Worm (Caenorhabditis elegans): Measurements from ENCODE around the gene chhy-1.
A peak's percentile ranks its signal among the peaks of the same experiment; 100 is the strongest.

The chhy-1 gene

DNA sequence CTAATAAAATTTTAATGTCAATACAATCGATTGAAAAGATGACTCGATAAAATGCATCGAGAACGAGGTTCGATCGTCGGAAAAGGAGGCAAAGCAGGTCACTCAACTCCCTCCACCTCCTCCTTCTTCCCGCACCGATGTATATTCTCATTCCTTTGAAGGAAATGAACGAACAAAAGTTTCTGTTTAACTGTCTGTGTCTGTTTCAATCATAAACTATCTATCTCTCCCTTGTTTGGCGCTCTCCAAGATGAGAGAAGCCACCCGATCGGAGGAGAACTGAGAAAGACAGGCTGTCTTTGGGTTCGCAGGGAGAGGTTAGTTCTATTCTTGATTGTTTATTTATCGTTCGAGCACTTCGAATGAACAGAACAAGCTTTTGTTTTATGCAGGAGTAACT is 23.7 kb upstream of the chhy-1 start, which contains the start of gene D2085.7 (continued):
- TF ChIP-seq egl-27 (tag; optimal IDR thresholded peaks at IDR 0.05) (no peak), jun-1 (tag; optimal IDR thresholded peaks at IDR 0.05) (no peak), F16B12.6 (tag; optimal IDR thresholded peaks at IDR 0.05) (no peak), fkh-4 (tag; optimal IDR thresholded peaks at IDR 0.05; ENCODE audit: borderline replicate concordance) (no peak), elt-3 (tag; optimal IDR thresholded peaks at IDR 0.05) (peak in 1 of 6 experiments; percentile 11), snpc-4 (tag; optimal IDR thresholded peaks at IDR 0.05) (no peak), nhr-47 (tag; optimal IDR thresholded peaks at IDR 0.05) (no peak), nhr-20 (tag; optimal IDR thresholded peaks at IDR 0.05) (no peak), xbp-1 (tag; optimal IDR thresholded peaks at IDR 0.05) (no peak), ama-1 (optimal IDR thresholded peaks at IDR 0.05) (no peak), skn-1 (tag; optimal IDR thresholded peaks at IDR 0.05) (no peak), dpl-1 (GFP tag; optimal IDR thresholded peaks at IDR 0.05) (no peak), unc-62 (GFP tag; optimal IDR thresholded peaks at IDR 0.05) (no peak), swsn-7 (tag; optimal IDR thresholded peaks at IDR 0.05) (no peak), pqm-1 (tag; optimal IDR thresholded peaks at IDR 0.05) (no peak), efl-1 (optimal IDR thresholded peaks at IDR 0.05) (no peak), efl-1 (GFP tag; optimal IDR thresholded peaks at IDR 0.05 in 1 of 2) (peak in 1 of 2 experiments; percentile 58), fkh-10 (GFP tag; optimal IDR thresholded peaks at IDR 0.05) (no peak), lin-39 (tag; optimal IDR thresholded peaks at IDR 0.05) (no peak), hlh-4 (tag; optimal IDR thresholded peaks at IDR 0.05) (no peak), blmp-1 (tag; optimal IDR thresholded peaks at IDR 0.05) (peak; percentile 81), hlh-17 (GFP tag; optimal IDR thresholded peaks at IDR 0.05; ENCODE audit: borderline replicate concordance) (no peak), nhr-71 (tag; optimal IDR thresholded peaks at IDR 0.05) (no peak), unc-30 (tag; optimal IDR thresholded peaks at IDR 0.05) (no peak), mab-9 (GFP tag; IDR thresholded peaks at IDR 0.05) (no peak), lin-35 (GFP tag; optimal IDR thresholded peaks at IDR 0.05) (peak in 1 of 2 experiments; percentile 4), unc-86 (tag; optimal IDR thresholded peaks at IDR 0.05) (no peak), lin-14 (GFP tag; optimal IDR thresholded peaks at IDR 0.05) (peak; percentile 39), nhr-19 (GFP tag; conservative IDR thresholded peaks at IDR 0.05) (no peak), pag-3 (tag; optimal IDR thresholded peaks at IDR 0.05; ENCODE audit: borderline replicate concordance, insufficient read depth) (no peak), nhr-90 (tag; optimal IDR thresholded peaks at IDR 0.05; ENCODE audit: poor library complexity) (no peak), elt-2 (tag; optimal IDR thresholded peaks at IDR 0.05) (no peak)

DNA sequence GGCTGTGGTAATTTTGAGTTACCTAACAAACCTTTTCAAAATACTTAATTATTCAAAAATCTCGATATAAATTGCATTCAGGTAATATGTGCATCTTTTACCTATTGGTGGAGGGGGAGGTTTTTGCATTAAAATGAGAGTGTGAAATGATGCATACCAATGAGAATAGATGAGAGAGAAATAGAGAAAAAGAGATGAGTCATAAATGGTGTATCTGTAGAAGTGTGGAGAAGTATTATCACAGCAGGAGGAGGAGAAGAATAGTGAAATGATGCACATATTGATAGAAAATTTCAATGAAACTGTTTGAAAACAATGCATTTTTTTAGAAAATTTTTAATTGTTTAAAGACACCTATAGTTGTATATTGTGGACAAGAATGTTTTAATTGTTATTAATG is 23.1 kb upstream of the chhy-1 start:
- TF ChIP-seq lin-14 (GFP tag; optimal IDR thresholded peaks at IDR 0.05) (peak; percentile 30), xbp-1 (tag; optimal IDR thresholded peaks at IDR 0.05) (no peak), C16A3.4 (tag; optimal IDR thresholded peaks at IDR 0.05) (no peak), mep-1 (tag; optimal IDR thresholded peaks at IDR 0.05) (peak; percentile 12), F16B12.6 (tag; optimal IDR thresholded peaks at IDR 0.05) (no peak), nhr-85 (tag) (peak; percentile 31), hpl-2 (GFP tag; optimal IDR thresholded peaks at IDR 0.05) (no peak), egl-13 (tag; optimal IDR thresholded peaks at IDR 0.05) (no peak)

DNA sequence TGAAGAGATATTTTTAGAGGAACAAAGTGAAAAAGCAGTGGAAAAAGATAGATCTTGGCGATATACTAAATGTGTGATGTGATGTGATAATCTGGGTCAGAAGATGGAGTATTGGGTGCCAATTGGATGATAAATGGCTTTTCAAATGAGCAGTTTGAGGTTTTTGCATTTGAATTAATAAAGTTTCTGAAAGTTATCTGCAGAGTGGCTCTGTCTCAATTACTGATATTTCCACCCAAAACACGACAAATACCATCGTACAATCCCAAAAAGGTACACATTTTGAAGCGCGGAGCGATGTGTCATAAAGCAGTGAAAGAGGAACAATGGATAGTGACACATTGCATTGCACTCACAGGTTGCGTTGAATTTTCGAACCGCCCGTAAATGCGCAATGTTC is 22.1 kb upstream of the chhy-1 start:
- TF ChIP-seq egl-27 (tag; optimal IDR thresholded peaks at IDR 0.05), result no peak
- TF ChIP-seq tbx-2 (tag; optimal IDR thresholded peaks at IDR 0.05), result no peak
- no peak for TF ChIP-seq mab-9 (GFP tag; IDR thresholded peaks at IDR 0.05)
- TF ChIP-seq nhr-11 (tag; optimal IDR thresholded peaks at IDR 0.05), result no peak

DNA sequence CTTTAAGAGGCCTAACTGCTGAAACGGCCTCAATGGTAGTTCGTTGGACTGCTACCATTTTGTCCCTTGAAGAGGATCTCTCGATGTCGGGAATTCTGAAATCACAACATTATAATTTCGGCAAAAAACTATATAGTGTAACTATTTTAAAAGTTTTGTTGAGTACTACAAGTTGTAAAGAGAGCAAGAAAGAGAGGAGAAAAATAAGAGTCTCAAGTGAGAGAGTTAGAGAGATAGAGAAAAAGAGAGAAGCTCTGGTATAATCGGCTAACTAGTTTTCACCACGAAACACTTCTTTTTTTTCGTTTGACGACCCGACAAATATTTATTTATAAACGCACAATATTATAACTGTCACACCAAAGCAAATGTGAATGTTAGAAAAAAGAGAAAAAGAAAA is 20.2 kb upstream of the chhy-1 start, which contains the start of gene vab-9:
Gene vab-9 (minus strand): TSS at position 101 of the 400 bp plus-strand sequence.
- no peak for TF ChIP-seq lin-15B (tag; optimal IDR thresholded peaks at IDR 0.05)
- TF ChIP-seq ceh-88 (GFP tag; IDR thresholded peaks at IDR 0.05), result no peak
- no peak for TF ChIP-seq efl-1 (optimal IDR thresholded peaks at IDR 0.05)
- TF ChIP-seq efl-1 (GFP tag; optimal IDR thresholded peaks at IDR 0.05 in 1 of 2), result peak in 1 of 2 experiments; percentile 39
- no peak for TF ChIP-seq nhr-71 (tag; optimal IDR thresholded peaks at IDR 0.05)

All from whole organism, L1 larva.